Worm (Caenorhabditis elegans) whole organism, midembryonic: ENCODE results near the gene cand-1.

Experiments
- T22C8.4 ChIP-seq: fragments of 200-800 bp; sonication (Bioruptor generic); IDR thresholded peaks from 2 replicates; pipeline ENCODE4 v1.3.6; 2022; ENCODE audit warnings: missing genetic modification characterization, missing compliant biosample characterization
- cog-1 ChIP-seq: sonication (generic microtip); optimal IDR thresholded peaks from 2 replicates; lab custom pipeline; 2016; ENCODE audit warnings: missing genetic modification characterization, missing compliant biosample characterization
- flt-1 ChIP-seq: fragments of 200-800 bp; sonication (Bioruptor generic); IDR thresholded peaks from 2 replicates; pipeline ENCODE4 v1.3.6; 2022; ENCODE audit warnings: missing genetic modification characterization, missing compliant biosample characterization
- klf-2 ChIP-seq: fragments of 200-800 bp; sonication (Bioruptor generic); conservative IDR thresholded peaks from 2 replicates; pipeline ENCODE4 v1.3.6; 2022; ENCODE audit warnings: missing genetic modification reagents, missing genetic modification characterization, missing compliant biosample characterization
- med-1 ChIP-seq: sonication (generic microtip); optimal IDR thresholded peaks from 2 replicates; lab custom pipeline; 2017; ENCODE audit warnings: missing genetic modification characterization, mild to moderate bottlenecking, missing compliant biosample characterization, antibody characterized with exemption, missing genetic modification reagents; ENCODE audit not compliant: insufficient read depth
- ref-1 ChIP-seq: fragments of 200-800 bp; sonication (Bioruptor generic); conservative IDR thresholded peaks from 2 replicates; pipeline ENCODE4 v1.3.6; 2022; ENCODE audit warnings: missing genetic modification reagents, missing genetic modification characterization, missing compliant biosample characterization
- tab-1 ChIP-seq: fragments of 200-800 bp; sonication (Bioruptor generic); IDR thresholded peaks from 2 replicates; pipeline ENCODE4 v1.3.6; 2022; ENCODE audit warnings: missing genetic modification characterization, missing compliant biosample characterization
- ztf-23 ChIP-seq: fragments of 200-800 bp; sonication (Bioruptor generic); IDR thresholded peaks from 2 replicates; pipeline ENCODE4 v1.3.6; 2022; ENCODE audit warnings: missing genetic modification reagents, missing genetic modification characterization, missing compliant biosample characterization
- ztf-29 ChIP-seq: fragments of 200-800 bp; sonication (Bioruptor generic); IDR thresholded peaks from 2 replicates; pipeline ENCODE4 v1.3.6; 2022; ENCODE audit warnings: missing genetic modification reagents, missing genetic modification characterization, missing compliant biosample characterization

DNA sequence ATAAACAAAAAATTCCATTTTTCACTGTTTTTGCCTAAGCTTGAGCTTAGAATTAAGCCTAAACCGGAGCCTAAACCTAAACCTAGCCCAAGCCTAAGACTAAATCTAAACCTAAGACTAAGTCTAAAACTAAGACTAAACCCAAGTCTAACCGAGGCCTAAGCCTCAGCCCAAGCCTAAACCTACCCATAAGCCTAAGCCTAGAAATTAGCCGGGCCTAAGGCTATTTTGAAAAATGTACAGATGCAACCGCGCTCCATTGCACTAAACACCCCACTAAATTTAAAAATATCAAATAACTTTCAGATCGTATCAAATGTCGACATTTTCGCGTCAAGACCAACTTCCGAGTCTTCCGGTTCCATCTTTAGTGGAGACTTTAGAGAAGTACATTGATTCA, 12.6 kb downstream of the cand-1 start, which contains the start of gene T20B3.1:
- no peak for TF ChIP-seq med-1 (GFP tag; lab: Kevin White, UChicago)
- no peak for TF ChIP-seq T22C8.4
- TF ChIP-seq flt-1 (GFP tag; lab: Robert Waterston, UW) = no peak
- no peak for TF ChIP-seq ref-1 (GFP tag; lab: Robert Waterston, UW)
- TF ChIP-seq ztf-29 = no peak
- no peak for TF ChIP-seq tab-1 (GFP tag; lab: Robert Waterston, UW)
- TF ChIP-seq klf-2 (GFP tag; lab: Robert Waterston, UW) = no peak
- no peak for TF ChIP-seq ztf-23 (GFP tag; lab: Robert Waterston, UW)
- no peak for TF ChIP-seq cog-1 (tag; lab: Kevin White, UChicago)
